Worm (Caenorhabditis elegans): ENCODE results near the gene srh-23.

Gene srh-23

DNA sequence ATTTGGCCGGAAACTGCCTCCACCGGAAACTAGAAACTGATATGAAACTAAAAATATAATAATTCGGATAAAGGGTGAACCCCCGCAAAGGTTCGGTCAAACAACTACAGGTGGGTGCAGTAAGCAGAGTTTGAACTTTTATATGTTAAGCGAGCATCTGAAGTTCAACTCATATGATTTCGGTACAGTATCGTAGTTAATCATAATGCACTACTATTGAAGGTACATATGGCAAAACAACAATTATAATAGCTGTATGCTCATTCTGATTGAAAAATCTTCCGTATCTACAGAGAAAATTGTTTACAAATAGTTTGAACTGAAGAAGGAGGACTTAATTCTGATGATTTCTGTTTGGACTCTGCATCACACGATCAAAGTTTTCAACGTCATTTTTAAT is 12.4 kb downstream of the srh-23 start:
- TF ChIP-seq flt-1 (GFP tag; IDR thresholded peaks at IDR 0.05) (no peak), cog-1 (tag; optimal IDR thresholded peaks at IDR 0.05) (no peak), tab-1 (GFP tag; IDR thresholded peaks at IDR 0.05) (no peak), ref-1 (GFP tag; conservative IDR thresholded peaks at IDR 0.05) (no peak), ztf-23 (GFP tag; IDR thresholded peaks at IDR 0.05) (no peak), med-1 (GFP tag; optimal IDR thresholded peaks at IDR 0.05; ENCODE audit: insufficient read depth) (no peak), klf-2 (GFP tag; conservative IDR thresholded peaks at IDR 0.05) (no peak), T22C8.4 (GFP tag; IDR thresholded peaks at IDR 0.05) (no peak), ztf-29 (GFP tag; IDR thresholded peaks at IDR 0.05) (no peak)

DNA sequence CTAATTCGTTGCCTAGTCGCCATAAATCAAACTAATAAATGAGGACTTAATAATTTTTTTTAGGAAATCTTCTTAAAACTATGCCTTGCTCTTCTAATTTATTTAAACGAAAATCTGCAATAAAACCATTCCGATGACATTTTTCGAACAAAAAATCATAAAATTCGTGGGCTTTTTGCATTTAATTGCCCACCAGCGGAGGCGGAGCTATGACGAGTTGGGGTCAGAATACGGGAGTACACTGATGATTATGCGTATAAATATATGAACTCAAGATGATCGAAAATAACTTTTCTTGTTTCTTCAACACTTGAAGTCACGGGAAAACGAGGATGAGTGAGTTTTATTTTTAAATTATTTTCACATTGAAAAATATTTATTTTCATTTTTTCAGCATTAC is 13.5 kb downstream of the srh-23 start, which contains the start of gene catp-2:
Gene catp-2, plus strand, starts transcription at position 301 of the 400 bp plus-strand sequence.
- TF ChIP-seq klf-2 (GFP tag; conservative IDR thresholded peaks at IDR 0.05) = no peak
- TF ChIP-seq cog-1 (tag; optimal IDR thresholded peaks at IDR 0.05) = no peak
- TF ChIP-seq ztf-29 (GFP tag; IDR thresholded peaks at IDR 0.05) = no peak
- TF ChIP-seq ref-1 (GFP tag; conservative IDR thresholded peaks at IDR 0.05) = no peak
- no peak for TF ChIP-seq ztf-23 (GFP tag; IDR thresholded peaks at IDR 0.05)
- no peak for TF ChIP-seq tab-1 (GFP tag; IDR thresholded peaks at IDR 0.05)
- no peak for TF ChIP-seq flt-1 (GFP tag; IDR thresholded peaks at IDR 0.05)
- TF ChIP-seq T22C8.4 (GFP tag; IDR thresholded peaks at IDR 0.05) = no peak
- no peak for TF ChIP-seq med-1 (GFP tag; optimal IDR thresholded peaks at IDR 0.05; ENCODE audit: insufficient read depth)

DNA sequence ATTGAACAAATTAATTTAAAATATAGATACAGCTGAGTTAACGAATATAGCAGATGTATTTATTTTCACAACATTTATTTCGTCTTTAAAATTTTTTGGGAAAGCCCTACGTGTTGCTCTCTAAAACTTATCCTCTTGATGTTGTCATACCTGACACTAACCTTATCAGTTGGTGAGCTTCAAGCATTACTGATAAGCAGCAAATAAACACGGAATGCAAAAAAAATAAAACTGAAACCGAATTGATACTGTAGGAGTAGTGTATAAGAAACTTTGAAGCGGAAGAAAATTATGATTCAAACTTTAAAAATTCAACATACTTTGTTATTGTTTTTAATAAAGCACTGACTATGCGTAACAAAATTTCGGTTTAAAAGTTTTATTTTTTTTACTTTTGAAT is 14.2 kb downstream of the srh-23 start:
- TF ChIP-seq ztf-23 (GFP tag; IDR thresholded peaks at IDR 0.05) = no peak
- TF ChIP-seq flt-1 (GFP tag; IDR thresholded peaks at IDR 0.05) = no peak
- TF ChIP-seq cog-1 (tag; optimal IDR thresholded peaks at IDR 0.05) = no peak
- TF ChIP-seq T22C8.4 (GFP tag; IDR thresholded peaks at IDR 0.05) = no peak
- no peak for TF ChIP-seq klf-2 (GFP tag; conservative IDR thresholded peaks at IDR 0.05)
- no peak for TF ChIP-seq ztf-29 (GFP tag; IDR thresholded peaks at IDR 0.05)
- TF ChIP-seq ref-1 (GFP tag; conservative IDR thresholded peaks at IDR 0.05) = no peak
- no peak for TF ChIP-seq tab-1 (GFP tag; IDR thresholded peaks at IDR 0.05)

DNA sequence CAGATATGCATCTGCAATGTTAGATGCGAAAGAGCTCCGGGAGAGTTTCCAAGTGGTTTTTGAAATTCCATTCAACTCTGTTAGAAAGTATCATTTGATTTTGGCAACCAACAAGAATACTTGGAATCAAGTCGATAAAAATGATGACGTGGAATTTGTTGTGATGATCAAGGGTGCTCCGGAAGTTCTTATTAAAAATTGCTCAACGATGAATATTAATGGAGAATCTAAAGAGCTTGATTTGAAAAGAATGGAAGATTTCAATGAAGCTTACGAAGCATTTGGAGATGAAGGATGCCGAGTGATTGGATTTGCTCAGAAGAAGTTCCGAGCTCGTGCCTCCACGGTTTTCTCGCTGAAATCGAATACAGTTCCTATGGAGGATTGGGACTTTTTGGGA is 16.4 kb downstream of the srh-23 start:
- TF ChIP-seq ref-1 (GFP tag; conservative IDR thresholded peaks at IDR 0.05) = no peak
- no peak for TF ChIP-seq tab-1 (GFP tag; IDR thresholded peaks at IDR 0.05)
- no peak for TF ChIP-seq med-1 (GFP tag; optimal IDR thresholded peaks at IDR 0.05; ENCODE audit: insufficient read depth)
- no peak for TF ChIP-seq T22C8.4 (GFP tag; IDR thresholded peaks at IDR 0.05)
- no peak for TF ChIP-seq klf-2 (GFP tag; conservative IDR thresholded peaks at IDR 0.05)
- no peak for TF ChIP-seq ztf-23 (GFP tag; IDR thresholded peaks at IDR 0.05)
- no peak for TF ChIP-seq flt-1 (GFP tag; IDR thresholded peaks at IDR 0.05)
- TF ChIP-seq ztf-29 (GFP tag; IDR thresholded peaks at IDR 0.05) = no peak
- TF ChIP-seq cog-1 (tag; optimal IDR thresholded peaks at IDR 0.05) = no peak

ce11 chrV:4944219-4944618 is 23.3 kb downstream of the srh-23 start, which contains the start of gene str-211:
TSS of gene str-211 (minus strand) at chrV:4944319.
- TF ChIP-seq ztf-29 (GFP tag; IDR thresholded peaks at IDR 0.05) (no peak), T22C8.4 (GFP tag; IDR thresholded peaks at IDR 0.05) (no peak), ztf-23 (GFP tag; IDR thresholded peaks at IDR 0.05) (no peak), tab-1 (GFP tag; IDR thresholded peaks at IDR 0.05) (no peak), flt-1 (GFP tag; IDR thresholded peaks at IDR 0.05) (no peak), klf-2 (GFP tag; conservative IDR thresholded peaks at IDR 0.05) (no peak), cog-1 (tag; optimal IDR thresholded peaks at IDR 0.05) (no peak), ref-1 (GFP tag; conservative IDR thresholded peaks at IDR 0.05) (no peak), med-1 (GFP tag; optimal IDR thresholded peaks at IDR 0.05; ENCODE audit: insufficient read depth) (no peak)

DNA sequence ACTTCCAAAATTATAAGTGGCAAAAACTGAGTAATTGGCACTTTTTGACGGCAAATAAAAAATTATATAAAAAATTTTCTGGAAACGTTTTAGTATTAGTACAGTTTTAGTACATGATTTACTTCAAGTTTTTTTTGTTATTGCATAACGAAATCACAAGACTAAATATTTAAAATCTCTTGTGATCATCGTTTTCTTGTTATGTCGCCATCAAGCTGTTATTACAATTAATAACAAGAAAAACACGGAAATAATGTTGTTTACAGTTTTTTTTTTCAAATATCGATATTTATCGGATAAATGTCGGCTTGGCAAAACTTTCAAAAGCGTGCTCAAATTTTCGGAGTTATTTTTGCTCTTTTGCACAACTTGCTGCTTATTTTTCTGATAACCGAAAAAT is 27.7 kb downstream of the srh-23 start, which contains the start of gene str-209:
Gene str-209, plus strand, starts transcription at position 301 of the 400 bp plus-strand sequence.
- no peak for TF ChIP-seq klf-2 (GFP tag; conservative IDR thresholded peaks at IDR 0.05)
- no peak for TF ChIP-seq tab-1 (GFP tag; IDR thresholded peaks at IDR 0.05)
- no peak for TF ChIP-seq ref-1 (GFP tag; conservative IDR thresholded peaks at IDR 0.05)
- no peak for TF ChIP-seq cog-1 (tag; optimal IDR thresholded peaks at IDR 0.05)
- TF ChIP-seq flt-1 (GFP tag; IDR thresholded peaks at IDR 0.05) = no peak
- no peak for TF ChIP-seq ztf-23 (GFP tag; IDR thresholded peaks at IDR 0.05)
- TF ChIP-seq T22C8.4 (GFP tag; IDR thresholded peaks at IDR 0.05) = no peak
- no peak for TF ChIP-seq ztf-29 (GFP tag; IDR thresholded peaks at IDR 0.05)
- TF ChIP-seq med-1 (GFP tag; optimal IDR thresholded peaks at IDR 0.05; ENCODE audit: insufficient read depth) = no peak

ce11 chrV:4951434-4951833 is 30.5 kb downstream of the srh-23 start, which contains the start of gene str-207:
TSS of gene str-207 (plus strand) at chrV:4951734.
- no peak for TF ChIP-seq klf-2 (GFP tag; conservative IDR thresholded peaks at IDR 0.05)
- no peak for TF ChIP-seq tab-1 (GFP tag; IDR thresholded peaks at IDR 0.05)
- TF ChIP-seq ztf-23 (GFP tag; IDR thresholded peaks at IDR 0.05) = no peak
- no peak for TF ChIP-seq flt-1 (GFP tag; IDR thresholded peaks at IDR 0.05)
- no peak for TF ChIP-seq ref-1 (GFP tag; conservative IDR thresholded peaks at IDR 0.05)
- TF ChIP-seq med-1 (GFP tag; optimal IDR thresholded peaks at IDR 0.05; ENCODE audit: insufficient read depth) = no peak
- TF ChIP-seq ztf-29 (GFP tag; IDR thresholded peaks at IDR 0.05) = no peak
- TF ChIP-seq cog-1 (tag; optimal IDR thresholded peaks at IDR 0.05) = no peak
- no peak for TF ChIP-seq T22C8.4 (GFP tag; IDR thresholded peaks at IDR 0.05)

ce11 chrV:4956529-4956928 is 35.6 kb downstream of the srh-23 start, which contains the start of gene str-208:
TSS of gene str-208 (plus strand) at chrV:4956829.
- TF ChIP-seq tab-1 (GFP tag; IDR thresholded peaks at IDR 0.05) = no peak
- no peak for TF ChIP-seq T22C8.4 (GFP tag; IDR thresholded peaks at IDR 0.05)
- TF ChIP-seq flt-1 (GFP tag; IDR thresholded peaks at IDR 0.05) = no peak
- no peak for TF ChIP-seq ztf-23 (GFP tag; IDR thresholded peaks at IDR 0.05)
- no peak for TF ChIP-seq klf-2 (GFP tag; conservative IDR thresholded peaks at IDR 0.05)
- no peak for TF ChIP-seq cog-1 (tag; optimal IDR thresholded peaks at IDR 0.05)
- TF ChIP-seq med-1 (GFP tag; optimal IDR thresholded peaks at IDR 0.05; ENCODE audit: insufficient read depth) = no peak
- no peak for TF ChIP-seq ref-1 (GFP tag; conservative IDR thresholded peaks at IDR 0.05)
- TF ChIP-seq ztf-29 (GFP tag; IDR thresholded peaks at IDR 0.05) = no peak

- no peak for TF ChIP-seq cog-1 (tag; optimal IDR thresholded peaks at IDR 0.05)
- no peak for TF ChIP-seq ztf-23 (GFP tag; IDR thresholded peaks at IDR 0.05)
- TF ChIP-seq tab-1 (GFP tag; IDR thresholded peaks at IDR 0.05) = no peak
- TF ChIP-seq ref-1 (GFP tag; conservative IDR thresholded peaks at IDR 0.05) = no peak
- no peak for TF ChIP-seq ztf-29 (GFP tag; IDR thresholded peaks at IDR 0.05)
- no peak for TF ChIP-seq med-1 (GFP tag; optimal IDR thresholded peaks at IDR 0.05; ENCODE audit: insufficient read depth)
- no peak for TF ChIP-seq T22C8.4 (GFP tag; IDR thresholded peaks at IDR 0.05)
- TF ChIP-seq klf-2 (GFP tag; conservative IDR thresholded peaks at IDR 0.05) = no peak
- TF ChIP-seq flt-1 (GFP tag; IDR thresholded peaks at IDR 0.05) = no peak
These were observed 36.7 kb downstream of the srh-23 start for ce11 chrV:4957619-4958018.
